Worm (Caenorhabditis elegans) whole organism, L2 larva: ENCODE results near the gene eef-1B.1.

ENCODE experiments used
- C34F6.9 ChIP-seq: fragments of 150-350 bp; optimal IDR thresholded peaks from 2 replicates; lab custom pipeline; 2014; ENCODE audit warnings: missing biosample characterization, missing genetic modification characterization
- F13H6.1 ChIP-seq: sonication (generic microtip); optimal IDR thresholded peaks from 2 replicates; lab custom pipeline; 2016; ENCODE audit warnings: missing genetic modification characterization, missing compliant biosample characterization
- alr-1 ChIP-seq: fragments of 150-350 bp; optimal IDR thresholded peaks from 2 replicates; lab custom pipeline; 2014; ENCODE audit warnings: missing biosample characterization, missing genetic modification characterization
- aly-2 ChIP-seq: fragments of 150-350 bp; optimal IDR thresholded peaks from 2 replicates; lab custom pipeline; 2014; ENCODE audit warnings: missing biosample characterization, missing genetic modification characterization
- ama-1 ChIP-seq: fragments of 150-350 bp; optimal IDR thresholded peaks from 2 replicates; lab custom pipeline; 2018; ENCODE audit warnings: inconsistent platforms
- blmp-1 ChIP-seq: sonication (generic microtip); optimal IDR thresholded peaks from 2 replicates; lab custom pipeline; 2017; ENCODE audit warnings: missing genetic modification characterization, mild to moderate bottlenecking, missing compliant biosample characterization, antibody characterized with exemption, moderate library complexity; ENCODE audit not compliant: insufficient read depth
- ceh-16 ChIP-seq: fragments of 150-350 bp; optimal IDR thresholded peaks from 2 replicates; lab custom pipeline; 2014; ENCODE audit warnings: missing biosample characterization, missing genetic modification characterization
- ceh-82 ChIP-seq: fragments of 150-350 bp; optimal IDR thresholded peaks from 2 replicates; lab custom pipeline; 2014; ENCODE audit warnings: missing biosample characterization, missing genetic modification characterization
- crh-2 ChIP-seq: sonication (generic microtip); optimal IDR thresholded peaks from 2 replicates; lab custom pipeline; 2017; ENCODE audit warnings: missing biosample characterization, missing genetic modification characterization
- dmd-4 ChIP-seq: sonication (generic microtip); optimal IDR thresholded peaks from 2 replicates; lab custom pipeline; 2017; ENCODE audit warnings: missing biosample characterization, missing genetic modification characterization
- elt-1 ChIP-seq: fragments of 150-350 bp; optimal IDR thresholded peaks from 2 replicates; lab custom pipeline; 2014; ENCODE audit warnings: missing biosample characterization, missing genetic modification characterization
- fos-1 ChIP-seq: fragments of 150-350 bp; optimal IDR thresholded peaks from 2 replicates; lab custom pipeline; 2014; ENCODE audit warnings: missing biosample characterization, missing genetic modification characterization
- gmeb-1 ChIP-seq: fragments of 150-350 bp; optimal IDR thresholded peaks from 2 replicates; lab custom pipeline; 2014; ENCODE audit warnings: missing biosample characterization, missing genetic modification characterization
- lin-39 ChIP-seq: fragments of 150-350 bp; optimal IDR thresholded peaks from 2 replicates; lab custom pipeline; 2014; ENCODE audit warnings: missing biosample characterization, missing genetic modification reagents, missing genetic modification characterization
- lsy-2 ChIP-seq, 2 experiments: fragments of 150-350 bp in 1 of 2; sonication (generic microtip) in 1 of 2; optimal IDR thresholded peaks; 2 replicates each; lab custom pipeline; 2014 to 2017; ENCODE audit warnings: missing biosample characterization in 2 of 2, missing genetic modification characterization in 2 of 2
- mab-5 ChIP-seq: fragments of 150-350 bp; optimal IDR thresholded peaks from 2 replicates; lab custom pipeline; 2014; ENCODE audit warnings: missing biosample characterization, missing genetic modification characterization
- nhr-10 ChIP-seq: sonication (generic microtip); optimal IDR thresholded peaks from 2 replicates; lab custom pipeline; 2017; ENCODE audit warnings: missing biosample characterization, missing genetic modification characterization
- nhr-12 ChIP-seq: fragments of 150-350 bp; optimal IDR thresholded peaks from 2 replicates; lab custom pipeline; 2014; ENCODE audit warnings: missing biosample characterization, missing genetic modification characterization
- nhr-129 ChIP-seq: fragments of 150-350 bp; optimal IDR thresholded peaks from 2 replicates; lab custom pipeline; 2014; ENCODE audit warnings: missing biosample characterization, missing genetic modification characterization
- nhr-21 ChIP-seq: fragments of 150-350 bp; optimal IDR thresholded peaks from 2 replicates; lab custom pipeline; 2014; ENCODE audit warnings: missing biosample characterization, missing genetic modification characterization
- nhr-23 ChIP-seq: fragments of 150-350 bp; optimal IDR thresholded peaks from 2 replicates; lab custom pipeline; 2014; ENCODE audit warnings: missing biosample characterization, missing genetic modification reagents, missing genetic modification characterization
- nhr-25 ChIP-seq: fragments of 150-350 bp; sonication (generic microtip); optimal IDR thresholded peaks from 3 replicates; lab custom pipeline; 2014; ENCODE audit warnings: missing biosample characterization, missing genetic modification characterization
- nhr-6 ChIP-seq: fragments of 150-350 bp; optimal IDR thresholded peaks from 2 replicates; lab custom pipeline; 2014; ENCODE audit warnings: missing biosample characterization, missing genetic modification characterization
- nhr-77 ChIP-seq: fragments of 150-350 bp; optimal IDR thresholded peaks from 2 replicates; lab custom pipeline; 2014; ENCODE audit warnings: missing biosample characterization, missing genetic modification characterization
- peb-1 ChIP-seq: fragments of 150-350 bp; optimal IDR thresholded peaks from 2 replicates; lab custom pipeline; 2014; ENCODE audit warnings: missing biosample characterization, missing genetic modification characterization
- skn-1 ChIP-seq: sonication (generic microtip); optimal IDR thresholded peaks from 2 replicates; lab custom pipeline; 2017; ENCODE audit warnings: missing biosample characterization, missing genetic modification characterization
- snpc-4 ChIP-seq: fragments of 150-350 bp; optimal IDR thresholded peaks from 2 replicates; lab custom pipeline; 2014; ENCODE audit warnings: missing biosample characterization, missing genetic modification characterization
- unc-55 ChIP-seq: fragments of 150-350 bp; sonication (generic microtip); optimal IDR thresholded peaks from 3 replicates; lab custom pipeline; 2014; ENCODE audit warnings: missing biosample characterization, missing genetic modification reagents, missing genetic modification characterization
- unc-62 ChIP-seq: fragments of 150-350 bp; optimal IDR thresholded peaks from 2 replicates; lab custom pipeline; 2014; ENCODE audit warnings: missing biosample characterization, missing genetic modification reagents, missing genetic modification characterization
- ztf-1 ChIP-seq: fragments of 200-800 bp; sonication (Bioruptor generic); conservative IDR thresholded peaks from 2 replicates; pipeline ENCODE4 v1.3.6; 2022; ENCODE audit warnings: missing genetic modification characterization, missing compliant biosample characterization
- ztf-11 ChIP-seq: sonication (generic microtip); optimal IDR thresholded peaks from 2 replicates; lab custom pipeline; 2017; ENCODE audit warnings: missing biosample characterization, missing genetic modification characterization

The eef-1B.1 gene

ce11 chrIII:7937548-7937947 is 35.6 kb downstream of the eef-1B.1 start, which contains the start of gene C29E4.10:
Gene C29E4.10 (plus strand): TSS chrIII:7937848.
- TF ChIP-seq snpc-4 (no peak), nhr-23 (tag; lab: Kevin White, UChicago) (no peak), nhr-12 (tag; lab: Kevin White, UChicago) (no peak), elt-1 (tag; lab: Kevin White, UChicago) (no peak), dmd-4 (no peak), lsy-2 (tag; optimal IDR thresholded peaks at IDR 0.05; lab: Kevin White, UChicago) (no peak), ztf-1 (GFP tag; lab: Robert Waterston, UW) (no peak), nhr-21 (tag; lab: Kevin White, UChicago) (no peak), ceh-82 (no peak), nhr-77 (no peak), fos-1 (tag; lab: Kevin White, UChicago) (no peak), C34F6.9 (no peak), mab-5 (no peak), ceh-16 (no peak), ztf-11 (no peak), peb-1 (tag; lab: Kevin White, UChicago) (no peak)

DNA sequence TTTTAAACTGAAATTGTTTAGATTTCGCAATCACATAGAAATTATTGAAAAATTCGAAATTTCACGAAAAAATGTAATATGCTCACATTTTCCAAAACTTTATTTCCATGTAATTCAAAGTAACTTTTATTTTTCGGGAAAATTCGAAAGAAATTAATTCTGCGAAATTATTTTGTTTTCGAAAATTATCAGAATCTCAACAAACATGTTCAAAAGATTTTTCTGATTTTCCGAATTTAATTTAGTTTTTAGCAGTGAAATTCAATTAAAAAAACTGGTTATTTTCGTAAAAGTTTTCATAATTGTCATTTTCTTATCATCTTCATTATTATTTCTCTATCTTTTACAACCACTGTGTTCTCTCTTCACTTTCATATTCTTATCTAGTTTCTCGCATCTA is 40.0 kb downstream of the eef-1B.1 start, which contains the start of gene ran-2:
Gene ran-2, plus strand, starts transcription at position 301 of the 400 bp plus-strand sequence.
- TF ChIP-seq fos-1 (tag; lab: Kevin White, UChicago), result peak; percentile 34
- no peak for TF ChIP-seq nhr-6
- no peak for TF ChIP-seq ama-1
- peak; percentile 6 for TF ChIP-seq blmp-1
- TF ChIP-seq, all 48 proteins: peak for 2

ce11 chrIII:7928549-7929129 is 44.5 kb downstream of the eef-1B.1 start, which contains the start of the genes C29E4.13 and npp-15:
Gene C29E4.13 (minus strand): TSS chrIII:7928717.
Gene npp-15 (plus strand): TSS chrIII:7929043.
- peak; percentile 16 to 79 for TF ChIP-seq lsy-2 (tag; optimal IDR thresholded peaks at IDR 0.05; lab: Kevin White, UChicago)
- TF ChIP-seq ama-1, result no peak
- no peak for TF ChIP-seq aly-2
- peak; percentile 39 for TF ChIP-seq nhr-129 (tag; lab: Kevin White, UChicago)
- peak; percentile 78 for TF ChIP-seq gmeb-1
- TF ChIP-seq unc-62 (GFP tag; lab: Kevin White, UChicago), result no peak
- peak; percentile 50 for TF ChIP-seq crh-2
- no peak for TF ChIP-seq skn-1 (tag; lab: Kevin White, UChicago)
- TF ChIP-seq unc-55 (GFP tag; lab: Kevin White, UChicago), result peak; percentile 65
- peak; percentile 62 for TF ChIP-seq nhr-25 (tag; lab: Kevin White, UChicago)
- no peak for TF ChIP-seq C34F6.9
- TF ChIP-seq nhr-21 (tag; lab: Kevin White, UChicago), result no peak

- TF ChIP-seq aly-2, result no peak
- no peak for TF ChIP-seq lin-39 (tag; lab: Kevin White, UChicago)
- TF ChIP-seq ceh-82, result no peak
- TF ChIP-seq alr-1 (tag; lab: Kevin White, UChicago), result no peak
- no peak for TF ChIP-seq nhr-10 (tag; lab: Kevin White, UChicago)
- TF ChIP-seq, all 48 proteins: peak for 0
Measured at ce11 chrIII:7925968-7926367, 47.2 kb downstream of the eef-1B.1 start.

DNA sequence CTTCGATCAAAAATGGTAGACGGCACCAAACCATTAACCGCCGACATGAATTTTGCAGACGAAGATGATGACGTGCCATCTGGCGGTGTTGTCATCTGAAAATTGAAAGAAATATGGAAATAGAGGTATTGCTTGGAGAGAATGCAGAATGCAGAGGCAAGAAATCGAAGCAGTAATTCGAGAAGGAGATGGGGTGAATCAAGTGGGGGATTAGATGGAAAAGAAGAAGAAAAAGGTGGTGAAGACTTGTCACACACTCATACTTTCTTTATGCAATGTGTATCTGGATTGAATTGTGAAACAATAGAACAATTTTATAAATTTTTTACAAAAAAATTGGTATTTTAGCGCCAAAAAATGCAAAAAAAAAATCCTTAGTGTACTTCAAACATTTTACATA is 48.4 kb downstream of the eef-1B.1 start, which contains the start of gene tag-250:
Gene tag-250, minus strand, starts transcription at position 101 of the 400 bp plus-strand sequence.
- TF ChIP-seq nhr-12 (tag; lab: Kevin White, UChicago), result no peak
- no peak for TF ChIP-seq nhr-129 (tag; lab: Kevin White, UChicago)
- TF ChIP-seq F13H6.1 (tag; lab: Kevin White, UChicago), result no peak
- no peak for TF ChIP-seq ceh-82
- TF ChIP-seq, all 48 proteins: peak for 0
